Fruit fly (Drosophila melanogaster): ENCODE data around the gene PH4alphaMP.

dm6 chr3R:30454442-30454841, 41.5 kb downstream of the PH4alphaMP start:
- TF ChIP-seq rn (GFP tag; IDR thresholded peaks at IDR 0.05), result no peak
- TF ChIP-seq CG10348 (GFP tag; IDR thresholded peaks at IDR 0.05), result no peak
- TF ChIP-seq fd96Ca (GFP tag; IDR thresholded peaks at IDR 0.05), result no peak
- TF ChIP-seq CG9948 (tag; optimal IDR thresholded peaks at IDR 0.05), result no peak
- no peak for TF ChIP-seq Pif1A (GFP tag; optimal IDR thresholded peaks at IDR 0.05)
- TF ChIP-seq Ets98B (GFP tag; IDR thresholded peaks at IDR 0.05), result no peak
- TF ChIP-seq EcR (GFP tag; optimal IDR thresholded peaks at IDR 0.05), result no peak
- no peak for TF ChIP-seq Pif1B (GFP tag; optimal IDR thresholded peaks at IDR 0.05)
- TF ChIP-seq Snoo (tag; optimal IDR thresholded peaks at IDR 0.05), result no peak

Data from whole organism, pupa.